Fruit fly (Drosophila melanogaster) whole organism, pupa: Measurements from ENCODE around the gene Sfxn2.

Source experiments
- CG10348 ChIP-seq: fragments of 200-800 bp; sonication (Bioruptor generic); IDR thresholded peaks from 2 replicates; pipeline ENCODE4 v1.3.6; 2022; ENCODE audit warnings: missing biosample characterization, missing genetic modification characterization
- CG12605 ChIP-seq: fragments of 200-800 bp; sonication (Bioruptor generic); IDR thresholded peaks from 2 replicates; pipeline ENCODE4 v1.3.6; 2022; ENCODE audit warnings: missing biosample characterization, missing genetic modification characterization
- CG13204 ChIP-seq: fragments of 200-800 bp; sonication (Bioruptor generic); optimal IDR thresholded peaks from 2 replicates; lab custom pipeline; 2018; ENCODE audit warnings: missing biosample characterization, mild to moderate bottlenecking, missing genetic modification characterization, moderate library complexity
- CG14655 ChIP-seq: fragments of 200-800 bp; sonication (Bioruptor generic); optimal IDR thresholded peaks from 3 replicates; lab custom pipeline; 2017; ENCODE audit warnings: mild to moderate bottlenecking, missing biosample characterization, missing genetic modification reagents, missing genetic modification characterization
- CG15710 ChIP-seq: fragments of 200-800 bp; sonication (Bioruptor generic); optimal IDR thresholded peaks from 2 replicates; lab custom pipeline; 2018; ENCODE audit warnings: missing biosample characterization, mild to moderate bottlenecking, missing genetic modification characterization, moderate library complexity
- CG17806 ChIP-seq: fragments of 200-800 bp; sonication (Bioruptor generic); optimal IDR thresholded peaks from 2 replicates; lab custom pipeline; 2018; ENCODE audit warnings: missing biosample characterization, mild to moderate bottlenecking, missing genetic modification characterization, moderate library complexity
- CG32121 ChIP-seq: fragments of 200-800 bp; sonication (Bioruptor generic); IDR thresholded peaks from 2 replicates; pipeline ENCODE4 v1.3.6; 2022; ENCODE audit warnings: missing biosample characterization, missing genetic modification characterization
- CG34367 ChIP-seq: fragments of 200-800 bp; sonication (Bioruptor generic); optimal IDR thresholded peaks from 2 replicates; lab custom pipeline; 2018; ENCODE audit warnings: missing biosample characterization, mild to moderate bottlenecking, missing genetic modification characterization
- CG4496 ChIP-seq: fragments of 200-800 bp; sonication (Bioruptor generic); IDR thresholded peaks from 3 replicates; pipeline ENCODE4 v1.3.6; 2022; ENCODE audit warnings: missing biosample characterization, missing genetic modification characterization
- CG8159 ChIP-seq: fragments of 200-800 bp; sonication (Bioruptor generic); optimal IDR thresholded peaks from 3 replicates; lab custom pipeline; 2018; ENCODE audit warnings: missing biosample characterization, mild to moderate bottlenecking, missing genetic modification characterization, moderate library complexity
- CG8301 ChIP-seq: fragments of 200-800 bp; sonication (Bioruptor generic); optimal IDR thresholded peaks from 2 replicates; lab custom pipeline; 2018; ENCODE audit warnings: missing biosample characterization, mild to moderate bottlenecking, missing genetic modification characterization
- CG9948 ChIP-seq: fragments of 200-800 bp; sonication (Bioruptor generic); optimal IDR thresholded peaks from 2 replicates; lab custom pipeline; 2018; ENCODE audit warnings: missing biosample characterization, mild to moderate bottlenecking, missing genetic modification characterization, moderate library complexity
- D1 ChIP-seq: fragments of 200-800 bp; sonication (Bioruptor generic); optimal IDR thresholded peaks from 2 replicates; lab custom pipeline; 2018; ENCODE audit warnings: missing biosample characterization, mild to moderate bottlenecking, missing genetic modification characterization, moderate library complexity
- EcR ChIP-seq: fragments of 200-800 bp; sonication (Bioruptor generic); optimal IDR thresholded peaks from 3 replicates; lab custom pipeline; 2019; ENCODE audit warnings: missing biosample characterization, missing genetic modification characterization, mild to moderate bottlenecking, moderate library complexity, missing genetic modification reagents
- Ets98B ChIP-seq: fragments of 200-800 bp; sonication (Bioruptor generic); IDR thresholded peaks from 2 replicates; pipeline ENCODE4 v1.3.6; 2022; ENCODE audit warnings: missing biosample characterization, missing genetic modification characterization
- Pif1A ChIP-seq: fragments of 200-800 bp; sonication (Bioruptor generic); optimal IDR thresholded peaks from 3 replicates; lab custom pipeline; 2016; ENCODE audit warnings: missing biosample characterization, missing genetic modification characterization
- Pif1B ChIP-seq: fragments of 200-800 bp; sonication (Bioruptor generic); optimal IDR thresholded peaks from 3 replicates; lab custom pipeline; 2016; ENCODE audit warnings: missing biosample characterization, missing genetic modification characterization
- Snoo ChIP-seq: fragments of 200-800 bp; sonication (Bioruptor generic); optimal IDR thresholded peaks from 3 replicates; lab custom pipeline; 2017; ENCODE audit warnings: missing biosample characterization, mild to moderate bottlenecking, missing genetic modification characterization, inconsistent platforms
- fd96Ca ChIP-seq: fragments of 200-800 bp; sonication (Bioruptor generic); IDR thresholded peaks from 3 replicates; pipeline ENCODE4 v1.3.6; 2022; ENCODE audit warnings: missing biosample characterization, missing genetic modification characterization
- gl ChIP-seq: fragments of 200-800 bp; sonication (Bioruptor generic); optimal IDR thresholded peaks from 2 replicates; lab custom pipeline; 2018; ENCODE audit warnings: missing biosample characterization, mild to moderate bottlenecking, missing genetic modification characterization
- rn ChIP-seq: fragments of 200-800 bp; sonication (Bioruptor generic); IDR thresholded peaks from 2 replicates; pipeline ENCODE4 v1.3.6; 2022; ENCODE audit warnings: missing biosample characterization, missing genetic modification characterization

Sfxn2 gene

DNA sequence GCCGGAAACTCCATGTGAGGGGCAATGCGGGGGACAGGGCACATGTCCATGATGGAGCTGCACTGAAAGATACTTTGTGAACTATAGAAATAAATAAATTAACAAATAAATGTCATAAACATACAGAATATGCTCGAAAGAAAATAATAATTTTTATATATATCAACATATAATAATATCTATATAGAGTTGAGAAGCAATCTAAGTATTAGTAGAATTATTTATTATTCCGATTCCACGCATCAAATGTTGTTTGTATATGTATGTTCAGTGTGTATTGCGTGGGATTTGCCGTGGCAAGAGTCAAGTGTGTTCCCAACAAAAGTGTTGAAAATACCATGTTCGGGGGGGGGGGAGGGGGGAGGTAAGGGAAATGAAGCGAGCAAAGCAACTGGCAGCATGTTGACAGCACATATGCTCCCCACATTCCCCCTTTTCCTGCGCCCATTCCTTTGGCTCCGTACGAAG is 6.1 kb upstream of the Sfxn2 start:
- TF ChIP-seq CG4496 (GFP tag; lab: Robert Waterston, UW): no peak
- no peak; the same call in 1 of the 2 replicates for TF ChIP-seq CG32121 (GFP tag; lab: Robert Waterston, UW)
- TF ChIP-seq CG17806: peak; percentile 54
- peak; percentile 33 for TF ChIP-seq CG9948 (tag; lab: Kevin White, UChicago)
- no peak for TF ChIP-seq CG10348 (GFP tag; lab: Robert Waterston, UW)
- TF ChIP-seq CG14655 (GFP tag; lab: Kevin White, UChicago): peak; percentile 59
- TF ChIP-seq fd96Ca (GFP tag; lab: Robert Waterston, UW): no peak
- peak; percentile 58 for TF ChIP-seq CG15710
- TF ChIP-seq Pif1B (GFP tag; lab: Kevin White, UChicago): peak; percentile 12
- TF ChIP-seq Snoo (tag; lab: Kevin White, UChicago): no peak
- TF ChIP-seq Ets98B (GFP tag; lab: Robert Waterston, UW): no peak
- TF ChIP-seq Pif1A (GFP tag; lab: Kevin White, UChicago): no peak
- no peak for TF ChIP-seq rn (GFP tag; lab: Robert Waterston, UW)
- no peak for TF ChIP-seq CG34367
- no peak for TF ChIP-seq D1 (tag; lab: Kevin White, UChicago)

DNA sequence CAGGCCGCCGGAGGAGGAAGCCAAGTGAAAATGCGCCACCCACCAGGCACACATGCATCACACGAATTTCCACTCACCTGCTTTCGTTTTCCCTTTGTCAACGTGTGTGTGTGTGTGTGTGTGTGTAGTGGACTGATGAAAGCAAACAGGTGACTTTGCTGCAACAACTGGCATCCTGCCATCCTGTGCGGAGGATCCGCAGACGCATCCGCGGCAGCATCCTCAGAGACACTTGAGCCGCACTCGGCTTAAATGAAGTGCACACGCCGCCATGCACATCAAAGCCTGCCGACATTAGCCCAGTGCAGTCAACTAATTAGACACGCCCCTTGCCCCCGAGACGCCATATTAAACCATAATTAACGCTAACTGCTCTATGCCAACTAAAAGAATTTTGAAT is 4.1 kb upstream of the Sfxn2 start:
- TF ChIP-seq rn (GFP tag; lab: Robert Waterston, UW) (no peak), D1 (tag; lab: Kevin White, UChicago) (no peak), CG4496 (GFP tag; lab: Robert Waterston, UW) (0 out of 3 replicates have a peak, but pooled peaks have one; percentile 10)
- TF ChIP-seq, all 21 proteins: peak for 1

DNA sequence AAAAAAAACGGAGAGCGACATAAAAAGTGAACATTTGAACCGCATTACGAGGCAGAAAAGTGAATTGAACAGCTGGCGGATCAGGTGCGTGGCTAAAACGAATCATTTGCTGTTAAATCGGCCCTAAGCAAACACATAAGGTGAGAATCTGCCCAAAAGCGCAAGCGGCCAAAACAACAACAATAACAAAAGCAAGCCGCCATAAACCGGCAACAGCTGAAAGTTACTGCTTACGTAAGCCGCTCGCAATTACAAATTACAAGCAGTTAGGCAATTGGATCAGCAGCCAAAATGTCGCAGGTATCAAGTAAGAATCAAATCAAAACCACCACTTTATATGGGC is 416 bp downstream of the Sfxn2 start:
- no peak for TF ChIP-seq CG9948 (tag; lab: Kevin White, UChicago)
- no peak for TF ChIP-seq EcR
- TF ChIP-seq Snoo (tag; lab: Kevin White, UChicago): no peak
- no peak for TF ChIP-seq Pif1B (GFP tag; lab: Kevin White, UChicago)
- TF ChIP-seq CG8301 (tag; lab: Kevin White, UChicago): no peak
- TF ChIP-seq CG32121 (GFP tag; lab: Robert Waterston, UW): 0 out of 2 replicates have a peak, but pooled peaks have one; percentile 1
- TF ChIP-seq Ets98B (GFP tag; lab: Robert Waterston, UW): peak; percentile 3; the same call in 1 of the 2 replicates
- TF ChIP-seq CG12605 (GFP tag; lab: Robert Waterston, UW): peak; percentile 42; the same call in 1 of the 2 replicates
- no peak for TF ChIP-seq CG14655 (GFP tag; lab: Kevin White, UChicago)
- TF ChIP-seq CG4496 (GFP tag; lab: Robert Waterston, UW): 0 out of 3 replicates have a peak, but pooled peaks have one; percentile 25
- TF ChIP-seq rn (GFP tag; lab: Robert Waterston, UW): no peak
- TF ChIP-seq, all 21 proteins: peak for 4

DNA sequence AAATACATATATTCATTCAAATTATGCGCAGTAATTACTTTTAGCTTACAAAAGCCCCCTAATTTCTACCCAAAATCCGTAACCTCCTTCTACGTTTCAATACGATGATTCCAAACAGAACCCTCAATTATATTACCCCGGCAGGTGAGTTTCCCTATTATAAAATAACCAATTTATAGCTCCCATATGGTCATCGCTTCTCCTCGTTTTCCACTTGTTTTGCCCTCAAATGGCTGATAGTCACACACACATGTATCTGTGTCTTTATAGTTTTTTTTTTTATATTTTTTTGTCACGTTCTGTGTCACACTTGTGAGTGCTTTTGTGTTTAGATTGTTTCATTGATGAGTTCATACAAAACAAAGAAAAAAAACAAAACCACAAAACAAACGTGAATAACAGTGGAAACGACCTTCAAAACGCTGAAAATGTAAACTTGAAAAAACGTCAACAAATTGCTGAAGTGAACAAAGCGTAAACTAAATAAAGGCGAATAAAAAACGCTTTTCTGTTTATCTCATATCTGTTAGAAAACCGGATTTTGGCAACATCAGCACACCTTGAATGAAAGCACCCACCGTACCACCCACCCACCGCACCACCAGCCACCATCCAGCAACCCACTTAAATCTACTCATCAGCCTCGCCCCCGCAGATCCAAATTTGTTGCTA is 8.3 kb downstream of the Sfxn2 start:
- TF ChIP-seq CG10348 (GFP tag; lab: Robert Waterston, UW): no peak
- no peak for TF ChIP-seq rn (GFP tag; lab: Robert Waterston, UW)
- no peak for TF ChIP-seq Pif1B (GFP tag; lab: Kevin White, UChicago)
- no peak for TF ChIP-seq CG17806
- 0 out of 3 replicates have a peak, but pooled peaks have one; percentile 22 for TF ChIP-seq CG4496 (GFP tag; lab: Robert Waterston, UW)

DNA sequence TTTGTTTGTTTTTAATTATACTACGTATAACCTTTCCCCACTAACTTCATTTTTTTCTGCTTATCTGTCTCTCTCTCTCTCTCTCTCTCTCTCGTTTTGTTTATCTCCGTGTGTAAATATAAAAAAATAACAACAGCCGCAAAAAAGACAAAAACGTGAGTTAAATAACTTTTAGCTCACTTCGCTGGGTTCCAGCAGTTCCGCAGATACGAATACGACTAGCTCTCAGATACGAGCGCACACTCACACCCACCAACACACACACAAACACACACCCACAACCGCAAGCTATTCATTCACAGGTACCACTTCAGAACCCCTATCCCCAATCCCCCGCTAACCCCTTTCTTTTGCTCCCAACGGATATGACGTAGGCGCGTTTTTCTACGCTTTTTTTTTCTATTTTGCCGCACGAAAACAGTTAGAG is 9.2 kb downstream of the Sfxn2 start:
- peak; percentile 77 for TF ChIP-seq CG34367
- TF ChIP-seq Pif1B (GFP tag; lab: Kevin White, UChicago): peak; percentile 81
- TF ChIP-seq Pif1A (GFP tag; lab: Kevin White, UChicago): peak; percentile 83
- peak; percentile 9 for TF ChIP-seq D1 (tag; lab: Kevin White, UChicago)
- peak; percentile 51; the same call in 1 of the 3 replicates for TF ChIP-seq fd96Ca (GFP tag; lab: Robert Waterston, UW)
- peak; percentile 78 for TF ChIP-seq CG14655 (GFP tag; lab: Kevin White, UChicago)
- peak; percentile 47 for TF ChIP-seq gl
- peak; percentile 53 for TF ChIP-seq EcR
- peak; percentile 84 for TF ChIP-seq CG8159 (tag; lab: Kevin White, UChicago)
- TF ChIP-seq CG4496 (GFP tag; lab: Robert Waterston, UW): peak; percentile 80
- TF ChIP-seq CG17806: peak; percentile 57
- TF ChIP-seq CG9948 (tag; lab: Kevin White, UChicago): no peak
- peak; percentile 68 for TF ChIP-seq CG32121 (GFP tag; lab: Robert Waterston, UW)
- peak; percentile 44 for TF ChIP-seq Snoo (tag; lab: Kevin White, UChicago)
- TF ChIP-seq CG13204 (GFP tag; lab: Kevin White, UChicago): peak; percentile 80
- TF ChIP-seq Ets98B (GFP tag; lab: Robert Waterston, UW): peak; percentile 66; the same call in 1 of the 2 replicates
- TF ChIP-seq rn (GFP tag; lab: Robert Waterston, UW): no peak
- TF ChIP-seq CG8301 (tag; lab: Kevin White, UChicago): peak; percentile 75
- TF ChIP-seq CG10348 (GFP tag; lab: Robert Waterston, UW): no peak
- peak; percentile 86 for TF ChIP-seq CG12605 (GFP tag; lab: Robert Waterston, UW)
- peak; percentile 72 for TF ChIP-seq CG15710
